Fruit fly (Drosophila melanogaster): ENCODE data around the gene ntc.
A peak's percentile ranks its signal among the peaks of the same experiment; 100 is the strongest.

The ntc gene

dm6 chr3L:3785688-3786087, 20.6 kb downstream of the ntc start (continued):
- TF ChIP-seq CG4424 (GFP tag; optimal IDR thresholded peaks at IDR 0.05) (peak; percentile 7), cas (GFP tag; IDR thresholded peaks at IDR 0.05) (no peak), CG8478 (optimal IDR thresholded peaks at IDR 0.05) (no peak), CG4730 (GFP tag; IDR thresholded peaks at IDR 0.05) (0 out of 2 replicates have a peak, but pooled peaks have one; percentile 36), CG5180 (GFP tag; optimal IDR thresholded peaks at IDR 0.05) (no peak), insv (GFP tag; optimal IDR thresholded peaks at IDR 0.05) (no peak), stc (GFP tag; IDR thresholded peaks at IDR 0.05) (peak; percentile 59), zfh1 (GFP tag; IDR thresholded peaks at IDR 0.05) (peak; percentile 68; the same call in 2 of the 3 replicates), ase (GFP tag; IDR thresholded peaks at IDR 0.05) (no peak), Atf3 (GFP tag; optimal IDR thresholded peaks at IDR 0.05) (no peak), ato (GFP tag; IDR thresholded peaks at IDR 0.05; ENCODE audit: partially characterized antibody) (no peak), ab (GFP tag; optimal IDR thresholded peaks at IDR 0.05) (no peak), Ets65A (GFP tag) (no peak), CG8089 (GFP tag; optimal IDR thresholded peaks at IDR 0.05) (no peak), CG17361 (GFP tag; IDR thresholded peaks at IDR 0.05) (no peak), CG9727 (GFP tag; optimal IDR thresholded peaks at IDR 0.05) (no peak), CG42726 (GFP tag; IDR thresholded peaks at IDR 0.05; ENCODE audit: partially characterized antibody) (no peak), Scr (GFP tag; IDR thresholded peaks at IDR 0.05; ENCODE audit: partially characterized antibody) (no peak), prd (optimal IDR thresholded peaks at IDR 0.05) (no peak), prd (GFP tag; IDR thresholded peaks at IDR 0.05) (peak; percentile 77), Ravus (GFP tag; IDR thresholded peaks at IDR 0.05) (peak; percentile 11; the same call in 1 of the 2 replicates), jigr1 (GFP tag; IDR thresholded peaks at IDR 0.05) (no peak; the same call in 2 of the 3 replicates), CG18011 (GFP tag; optimal IDR thresholded peaks at IDR 0.05) (no peak), CG12769 (tag; optimal IDR thresholded peaks at IDR 0.05) (no peak), CG3281 (GFP tag; optimal IDR thresholded peaks at IDR 0.05) (no peak), gce (GFP tag; IDR thresholded peaks at IDR 0.05) (0 out of 3 replicates have a peak, but pooled peaks have one; percentile 46), MBD-R2 (GFP tag; IDR thresholded peaks at IDR 0.05) (no peak), NC2α (GFP tag; optimal IDR thresholded peaks at IDR 0.05) (no peak), gt (GFP tag; IDR thresholded peaks at IDR 0.05) (no peak), corto (GFP tag; optimal IDR thresholded peaks at IDR 0.05) (no peak), CoRest (tag; optimal IDR thresholded peaks at IDR 0.05) (no peak), CG30403 (GFP tag; optimal IDR thresholded peaks at IDR 0.05) (no peak), toy (GFP tag; IDR thresholded peaks at IDR 0.05) (no peak), Neu2 (GFP tag; optimal IDR thresholded peaks at IDR 0.05; ENCODE audit: borderline replicate concordance) (no peak), btn (GFP tag; optimal IDR thresholded peaks at IDR 0.05) (no peak), CG34376 (GFP tag; optimal IDR thresholded peaks at IDR 0.05) (no peak), CG1603 (tag; optimal IDR thresholded peaks at IDR 0.05) (peak; percentile 43), CG1233 (GFP tag; optimal IDR thresholded peaks at IDR 0.05) (no peak), Jarid2 (GFP tag; optimal IDR thresholded peaks at IDR 0.05) (no peak), Side (GFP tag; optimal IDR thresholded peaks at IDR 0.05) (no peak), da (GFP tag; optimal IDR thresholded peaks at IDR 0.05) (no peak), unc-4 (GFP tag; IDR thresholded peaks at IDR 0.05; ENCODE audit: partially characterized antibody) (no peak), zfh2 (GFP tag; optimal IDR thresholded peaks at IDR 0.05) (no peak), tgo (GFP tag; IDR thresholded peaks at IDR 0.05) (peak; percentile 35; the same call in 1 of the 3 replicates), pzg (GFP tag; optimal IDR thresholded peaks at IDR 0.05) (no peak), ara (GFP tag; IDR thresholded peaks at IDR 0.05) (peak; percentile 67), CG14441 (GFP tag; IDR thresholded peaks at IDR 0.05) (peak; percentile 71), cato (GFP tag; optimal IDR thresholded peaks at IDR 0.05; ENCODE audit: borderline replicate concordance) (no peak), psq (GFP tag; optimal IDR thresholded peaks at IDR 0.05) (no peak), schlank (tag; optimal IDR thresholded peaks at IDR 0.05) (no peak), kah (GFP tag; optimal IDR thresholded peaks at IDR 0.05) (no peak), CG12391 (tag; optimal IDR thresholded peaks at IDR 0.05) (peak; percentile 18)
